Fruit fly (Drosophila melanogaster): ENCODE results near the gene tal-3A.

DNA sequence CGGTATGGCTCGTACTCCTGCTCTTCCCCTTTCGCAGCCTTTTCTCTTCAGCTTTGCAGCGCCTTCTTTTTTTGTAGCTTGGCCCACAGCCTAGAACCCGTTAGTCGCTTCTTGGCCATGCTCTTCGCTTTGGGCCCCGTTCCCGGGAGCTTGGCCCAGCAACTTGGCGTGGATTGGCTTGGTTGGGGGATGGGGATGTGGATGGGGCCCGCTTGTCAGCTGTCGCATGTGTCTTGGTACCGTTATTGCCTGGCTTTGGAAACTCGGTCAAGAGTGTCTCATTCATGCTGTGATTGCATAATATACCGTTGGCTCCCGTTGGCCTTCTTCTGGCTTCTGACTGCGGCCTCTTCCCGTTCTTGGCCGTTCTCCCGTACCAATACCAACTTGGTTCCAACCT, 27.0 kb upstream of the tal-3A start:
- TF ChIP-seq CG12768 (GFP tag; optimal IDR thresholded peaks at IDR 0.05) (no peak), cnc (optimal IDR thresholded peaks at IDR 0.05) (no peak), cic (GFP tag; optimal IDR thresholded peaks at IDR 0.05) (no peak)

Data from whole organism, adult.